Fruit fly (Drosophila melanogaster) whole organism, embryonic: ENCODE measurements around the gene CG8958.

Experiments
- ATbp ChIP-seq: fragments of 200-800 bp; sonication (Bioruptor generic); optimal IDR thresholded peaks from 2 replicates; lab custom pipeline; 2017; ENCODE audit warnings: missing biosample characterization, mild to moderate bottlenecking, missing genetic modification characterization, missing genetic modification reagents
- Adf1 ChIP-seq: fragments of 200-800 bp; sonication (Bioruptor generic); IDR thresholded peaks from 2 replicates; pipeline ENCODE4 v1.3.6; 2022; ENCODE audit warnings: missing biosample characterization, missing genetic modification characterization
- Antp ChIP-seq: fragments of 200-800 bp; sonication (Bioruptor generic); optimal IDR thresholded peaks from 3 replicates; lab custom pipeline; 2016; ENCODE audit warnings: missing biosample characterization, missing genetic modification characterization
- BEAF-32 ChIP-seq: fragments of 200-800 bp; sonication (Bioruptor generic); optimal IDR thresholded peaks from 3 replicates; lab custom pipeline; 2017; ENCODE audit warnings: missing biosample characterization, missing genetic modification characterization, mild to moderate bottlenecking, moderate library complexity, missing genetic modification reagents
- Bdp1 ChIP-seq: fragments of 200-800 bp; sonication (Bioruptor generic); optimal IDR thresholded peaks from 3 replicates; lab custom pipeline; 2016; ENCODE audit warnings: missing biosample characterization, missing genetic modification characterization
- CG10274 ChIP-seq: fragments of 200-800 bp; sonication (Bioruptor generic); optimal IDR thresholded peaks from 3 replicates; lab custom pipeline; 2017; ENCODE audit warnings: missing biosample characterization, mild to moderate bottlenecking, missing genetic modification characterization
- CG10366 ChIP-seq: fragments of 200-800 bp; sonication (Bioruptor generic); IDR thresholded peaks from 2 replicates; pipeline ENCODE4 v1.3.6; 2022; ENCODE audit warnings: missing biosample characterization, missing genetic modification characterization
- CG10462 ChIP-seq: fragments of 200-800 bp; sonication (Bioruptor generic); optimal IDR thresholded peaks from 2 replicates; lab custom pipeline; 2016; ENCODE audit warnings: missing biosample characterization, missing genetic modification characterization
- CG11247 ChIP-seq: fragments of 200-800 bp; sonication (Bioruptor generic); IDR thresholded peaks from 2 replicates; pipeline ENCODE4 v1.3.6; 2022; ENCODE audit warnings: missing biosample characterization, missing genetic modification characterization
- CG11398 ChIP-seq: fragments of 200-800 bp; sonication (Bioruptor generic); optimal IDR thresholded peaks from 2 replicates; lab custom pipeline; 2016; ENCODE audit warnings: missing biosample characterization, missing genetic modification characterization
- CG11560 ChIP-seq: fragments of 200-800 bp; sonication (Bioruptor generic); IDR thresholded peaks from 3 replicates; pipeline ENCODE4 v1.3.6; 2022; ENCODE audit warnings: missing biosample characterization, missing genetic modification characterization
- CG12104 ChIP-seq: fragments of 200-800 bp; sonication (Bioruptor generic); optimal IDR thresholded peaks from 3 replicates; lab custom pipeline; 2016; ENCODE audit warnings: missing biosample characterization, missing genetic modification characterization
- CG12155 ChIP-seq: fragments of 200-800 bp; sonication (Bioruptor generic); optimal IDR thresholded peaks from 3 replicates; lab custom pipeline; 2016; ENCODE audit warnings: missing biosample characterization, missing genetic modification characterization
- CG12236 ChIP-seq: fragments of 200-800 bp; sonication (Bioruptor generic); optimal IDR thresholded peaks from 2 replicates; lab custom pipeline; 2016; ENCODE audit warnings: missing biosample characterization, missing genetic modification characterization
- CG12391 ChIP-seq: fragments of 200-800 bp; sonication (Bioruptor generic); optimal IDR thresholded peaks from 3 replicates; lab custom pipeline; 2018; ENCODE audit warnings: missing biosample characterization, mild to moderate bottlenecking, missing genetic modification characterization, moderate library complexity
- CG13296 ChIP-seq: fragments of 200-800 bp; sonication (Bioruptor generic); optimal IDR thresholded peaks from 3 replicates; lab custom pipeline; 2018; ENCODE audit warnings: missing biosample characterization, mild to moderate bottlenecking, missing genetic modification characterization
- CG17612 ChIP-seq: fragments of 200-800 bp; sonication (Bioruptor generic); IDR thresholded peaks from 2 replicates; pipeline ENCODE4 v1.3.6; 2022; ENCODE audit warnings: missing biosample characterization, missing genetic modification characterization
- CG2120 ChIP-seq: fragments of 200-800 bp; sonication (Bioruptor generic); optimal IDR thresholded peaks from 3 replicates; lab custom pipeline; 2016; ENCODE audit warnings: missing biosample characterization, missing genetic modification characterization
- CG2678 ChIP-seq: fragments of 200-800 bp; sonication (Bioruptor generic); optimal IDR thresholded peaks from 3 replicates; lab custom pipeline; 2019; ENCODE audit warnings: missing biosample characterization, mild to moderate bottlenecking, missing genetic modification characterization, moderate library complexity
- CG30431 ChIP-seq: fragments of 200-800 bp; sonication (Bioruptor generic); optimal IDR thresholded peaks from 2 replicates; lab custom pipeline; 2017; ENCODE audit warnings: missing biosample characterization, missing genetic modification characterization
- CG3281 ChIP-seq: fragments of 200-800 bp; sonication (Bioruptor generic); optimal IDR thresholded peaks from 3 replicates; lab custom pipeline; 2017; ENCODE audit warnings: missing biosample characterization, mild to moderate bottlenecking, missing genetic modification characterization
- CG3838 ChIP-seq: fragments of 200-800 bp; sonication (Bioruptor generic); optimal IDR thresholded peaks from 3 replicates; lab custom pipeline; 2016; ENCODE audit warnings: missing biosample characterization, missing genetic modification characterization
- CG4282 ChIP-seq: fragments of 200-800 bp; sonication (Bioruptor generic); optimal IDR thresholded peaks from 2 replicates; lab custom pipeline; 2016; ENCODE audit warnings: missing biosample characterization, missing genetic modification characterization
- CG4328 ChIP-seq: fragments of 200-800 bp; sonication (Bioruptor generic); optimal IDR thresholded peaks from 3 replicates; lab custom pipeline; 2017; ENCODE audit warnings: missing biosample characterization, missing genetic modification reagents, missing genetic modification characterization
- CG7786 ChIP-seq: fragments of 200-800 bp; sonication (Bioruptor generic); optimal IDR thresholded peaks from 2 replicates; lab custom pipeline; 2016; ENCODE audit warnings: missing biosample characterization, missing genetic modification characterization
- CG8388 ChIP-seq: fragments of 200-800 bp; sonication (Bioruptor generic); optimal IDR thresholded peaks from 2 replicates; lab custom pipeline; 2019; ENCODE audit warnings: missing biosample characterization, mild to moderate bottlenecking, missing genetic modification characterization, moderate library complexity
- CG9437 ChIP-seq: fragments of 200-800 bp; sonication (Bioruptor generic); optimal IDR thresholded peaks from 2 replicates; lab custom pipeline; 2018; ENCODE audit warnings: missing biosample characterization, mild to moderate bottlenecking, missing genetic modification characterization
- CG9727 ChIP-seq: fragments of 200-800 bp; sonication (Bioruptor generic); optimal IDR thresholded peaks from 3 replicates; lab custom pipeline; 2017; ENCODE audit warnings: missing biosample characterization, mild to moderate bottlenecking, missing genetic modification characterization
- D19A ChIP-seq: fragments of 200-800 bp; optimal IDR thresholded peaks from 3 replicates; lab custom pipeline; 2019; ENCODE audit warnings: missing biosample characterization, mild to moderate bottlenecking, missing genetic modification characterization, moderate library complexity
- Gug ChIP-seq: fragments of 200-800 bp; sonication (Bioruptor generic); IDR thresholded peaks from 4 replicates; pipeline ENCODE4 v1.3.6; 2022; ENCODE audit warnings: missing biosample characterization, missing genetic modification characterization
- HLH54F ChIP-seq: fragments of 200-800 bp; sonication (Bioruptor generic); optimal IDR thresholded peaks from 3 replicates; lab custom pipeline; 2016; ENCODE audit warnings: missing biosample characterization, missing genetic modification characterization
- Kr ChIP-seq: fragments of 200-800 bp; sonication (Bioruptor generic); optimal IDR thresholded peaks from 2 replicates; lab custom pipeline; 2017; ENCODE audit warnings: missing biosample characterization, mild to moderate bottlenecking, missing genetic modification characterization
- Mad ChIP-seq: fragments of 200-800 bp; sonication (Bioruptor generic); optimal IDR thresholded peaks from 2 replicates; lab custom pipeline; 2016; ENCODE audit warnings: missing biosample characterization, missing genetic modification characterization
- Mrtf ChIP-seq: fragments of 200-800 bp; sonication (Bioruptor generic); IDR thresholded peaks from 3 replicates; pipeline ENCODE4 v1.3.6; 2022; ENCODE audit warnings: missing biosample characterization, missing genetic modification characterization
- bbx ChIP-seq: fragments of 200-800 bp; sonication (Bioruptor generic); IDR thresholded peaks from 2 replicates; pipeline ENCODE4 v1.3.6; 2022; ENCODE audit warnings: missing biosample characterization, missing genetic modification characterization; ENCODE audit not compliant: partially characterized antibody
- cwo ChIP-seq: fragments of 200-800 bp; sonication (Bioruptor generic); optimal IDR thresholded peaks from 3 replicates; lab custom pipeline; 2017; ENCODE audit warnings: missing biosample characterization, missing genetic modification characterization, mild to moderate bottlenecking, moderate library complexity, missing genetic modification reagents
- dmrt11E ChIP-seq: fragments of 200-800 bp; sonication (Bioruptor generic); optimal IDR thresholded peaks from 3 replicates; lab custom pipeline; 2018; ENCODE audit warnings: missing biosample characterization, mild to moderate bottlenecking, missing genetic modification characterization, moderate library complexity
- fru ChIP-seq: fragments of >200 bp; optimal IDR thresholded peaks from 2 replicates; lab custom pipeline; 2017
- gro ChIP-seq: fragments of 200-800 bp; sonication (Bioruptor generic); optimal IDR thresholded peaks from 2 replicates; lab custom pipeline; 2016; ENCODE audit warnings: missing biosample characterization, missing genetic modification characterization
- h ChIP-seq: fragments of >200 bp; optimal IDR thresholded peaks from 2 replicates; lab custom pipeline; 2017
- jigr1 ChIP-seq: fragments of 200-800 bp; sonication (Bioruptor generic); IDR thresholded peaks from 3 replicates; pipeline ENCODE4 v1.3.6; 2022; ENCODE audit warnings: missing biosample characterization, missing genetic modification characterization
- lbe ChIP-seq: fragments of 200-800 bp; sonication (Bioruptor generic); optimal IDR thresholded peaks from 2 replicates; lab custom pipeline; 2016; ENCODE audit warnings: missing biosample characterization, mild to moderate bottlenecking, missing genetic modification characterization
- mam ChIP-seq: fragments of 200-800 bp; sonication (Bioruptor generic); optimal IDR thresholded peaks from 3 replicates; lab custom pipeline; 2016; ENCODE audit warnings: missing biosample characterization, missing genetic modification characterization
- nom ChIP-seq: fragments of 200-800 bp; sonication (Bioruptor generic); optimal IDR thresholded peaks from 2 replicates; lab custom pipeline; 2017; ENCODE audit warnings: missing biosample characterization, missing genetic modification characterization, mild to moderate bottlenecking, moderate library complexity, missing genetic modification reagents
- oc ChIP-seq: fragments of 200-800 bp; sonication (Bioruptor generic); optimal IDR thresholded peaks from 2 replicates; lab custom pipeline; 2018; ENCODE audit warnings: missing biosample characterization, mild to moderate bottlenecking, missing genetic modification characterization, moderate library complexity
- odd ChIP-seq: fragments of 200-800 bp; sonication (Bioruptor generic); optimal IDR thresholded peaks from 2 replicates; lab custom pipeline; 2017; ENCODE audit warnings: missing biosample characterization, mild to moderate bottlenecking, missing genetic modification characterization
- pum ChIP-seq: fragments of 200-800 bp; sonication (Bioruptor generic); optimal IDR thresholded peaks from 2 replicates; lab custom pipeline; 2016; ENCODE audit warnings: missing biosample characterization, missing genetic modification characterization
- sd ChIP-seq: fragments of 200-800 bp; sonication (Bioruptor generic); optimal IDR thresholded peaks from 3 replicates; lab custom pipeline; 2018; ENCODE audit warnings: missing biosample characterization, mild to moderate bottlenecking, missing genetic modification characterization, moderate library complexity
- seq ChIP-seq: fragments of 200-800 bp; sonication (Bioruptor generic); IDR thresholded peaks from 2 replicates; pipeline ENCODE4 v1.3.6; 2022; ENCODE audit warnings: missing biosample characterization, missing genetic modification characterization
- sqz ChIP-seq: fragments of 200-800 bp; sonication (Bioruptor generic); optimal IDR thresholded peaks from 3 replicates; lab custom pipeline; 2018; ENCODE audit warnings: missing biosample characterization, mild to moderate bottlenecking, missing genetic modification characterization
- stwl ChIP-seq: fragments of 200-800 bp; sonication (Bioruptor generic); optimal IDR thresholded peaks from 3 replicates; lab custom pipeline; 2018; ENCODE audit warnings: missing biosample characterization, mild to moderate bottlenecking, missing genetic modification characterization, moderate library complexity
- tio ChIP-seq: fragments of 200-800 bp; sonication (Bioruptor generic); optimal IDR thresholded peaks from 2 replicates; lab custom pipeline; 2017; ENCODE audit warnings: missing biosample characterization, missing genetic modification characterization, inconsistent platforms
- vfl ChIP-seq: fragments of 200-800 bp; sonication (Bioruptor generic); optimal IDR thresholded peaks from 2 replicates; lab custom pipeline; 2016; ENCODE audit warnings: missing biosample characterization, missing genetic modification characterization

The CG8958 gene

dm6 chrX:16096488-16096887 lies 13.5 kb downstream of the CG8958 start (continued):
- TF ChIP-seq CG10274 (GFP tag; lab: Kevin White, UChicago) (no peak), fru (lab: Kevin White, UChicago) (no peak), CG13296 (GFP tag; lab: Kevin White, UChicago) (no peak), CG10462 (GFP tag; lab: Kevin White, UChicago) (no peak), Antp (peak; percentile 0), CG2120 (GFP tag; lab: Kevin White, UChicago) (peak; percentile 50), nom (GFP tag; lab: Kevin White, UChicago) (no peak), sqz (peak; percentile 26), CG4282 (GFP tag; lab: Kevin White, UChicago) (no peak), Bdp1 (GFP tag; lab: Kevin White, UChicago) (no peak), tio (no peak), CG11560 (tag; lab: Robert Waterston, UW) (peak; percentile 86), lbe (GFP tag; lab: Kevin White, UChicago) (no peak), CG4328 (GFP tag; lab: Kevin White, UChicago) (no peak), cwo (GFP tag; lab: Kevin White, UChicago) (no peak), CG9437 (GFP tag; lab: Kevin White, UChicago) (no peak), sd (tag; lab: Kevin White, UChicago) (peak; percentile 79), stwl (tag; lab: Kevin White, UChicago) (peak; percentile 66), CG17612 (GFP tag; lab: Robert Waterston, UW) (no peak), HLH54F (peak; percentile 9), vfl (GFP tag; lab: Kevin White, UChicago) (no peak), CG11398 (GFP tag; lab: Kevin White, UChicago) (no peak), dmrt11E (tag; lab: Kevin White, UChicago) (no peak), CG12104 (GFP tag; lab: Kevin White, UChicago) (no peak), gro (GFP tag; lab: Kevin White, UChicago) (peak; percentile 30), Gug (GFP tag; lab: Robert Waterston, UW) (no peak), CG12391 (tag; lab: Kevin White, UChicago) (peak; percentile 28), seq (GFP tag; lab: Robert Waterston, UW) (no peak), Kr (GFP tag; lab: Kevin White, UChicago) (no peak), CG11247 (GFP tag; lab: Robert Waterston, UW) (no peak), CG8388 (no peak), D19A (tag; lab: Kevin White, UChicago) (no peak), jigr1 (no peak), Adf1 (GFP tag; lab: Robert Waterston, UW) (no peak), pum (GFP tag; lab: Kevin White, UChicago) (no peak), BEAF-32 (GFP tag; lab: Kevin White, UChicago) (peak; percentile 86), Mad (GFP tag; lab: Kevin White, UChicago) (peak; percentile 5), CG10366 (no peak), CG3281 (GFP tag; lab: Kevin White, UChicago) (no peak), CG30431 (GFP tag; lab: Kevin White, UChicago) (no peak), CG3838 (GFP tag; lab: Kevin White, UChicago) (no peak), mam (GFP tag; lab: Kevin White, UChicago) (peak; percentile 11), CG7786 (GFP tag; lab: Kevin White, UChicago) (no peak), h (lab: Kevin White, UChicago) (no peak), Mrtf (GFP tag; lab: Robert Waterston, UW) (no peak), CG9727 (no peak), ATbp (GFP tag; lab: Kevin White, UChicago) (no peak), CG2678 (tag; lab: Kevin White, UChicago) (no peak), odd (GFP tag; lab: Kevin White, UChicago) (no peak), CG12236 (no peak), bbx (GFP tag; lab: Robert Waterston, UW) (peak; percentile 68), CG12155 (GFP tag; lab: Kevin White, UChicago) (peak; percentile 36), oc (tag; lab: Kevin White, UChicago) (no peak)
